Fruit fly (Drosophila melanogaster) Kc167 (cell line): ENCODE results near the gene CG6013.

Experiments
- psq ChIP-seq: fragments of >200 bp; optimal IDR thresholded peaks from 2 replicates; lab custom pipeline; 2017; ENCODE audit warnings: missing external identifiers
- ttk ChIP-seq: sonication (Bioruptor generic); optimal IDR thresholded peaks from 2 replicates; lab custom pipeline; 2017; ENCODE audit warnings: missing external identifiers

dm6 chr3R:19069740-19070139, 38.4 kb downstream of the CG6013 start:
- TF ChIP-seq psq (lab: Kevin White, UChicago), result no peak
- TF ChIP-seq ttk (lab: Kevin White, UChicago), result no peak
